Worm (Caenorhabditis elegans) whole organism, L4 larva: ENCODE measurements around the gene srt-59.

Experiments
- R02D3.7 ChIP-seq: fragments of 150-350 bp; sonication (generic microtip); optimal IDR thresholded peaks from 3 replicates; lab custom pipeline; 2014; ENCODE audit warnings: missing biosample characterization, missing genetic modification characterization
- T20F7.1 ChIP-seq: fragments of 200-800 bp; sonication (Bioruptor generic); optimal IDR thresholded peaks from 2 replicates; lab custom pipeline; 2018; ENCODE audit warnings: mild to moderate bottlenecking, missing genetic modification characterization, missing compliant biosample characterization
- T26A8.4 ChIP-seq: fragments of 200-800 bp; sonication (Bioruptor generic); IDR thresholded peaks from 2 replicates; pipeline ENCODE4 v1.3.6; 2022; ENCODE audit warnings: missing genetic modification characterization, missing compliant biosample characterization
- Y75B8A.6 ChIP-seq: fragments of 200-800 bp; sonication (Bioruptor generic); IDR thresholded peaks from 2 replicates; pipeline ENCODE4 v1.3.6; 2022; ENCODE audit warnings: missing genetic modification reagents, missing genetic modification characterization, missing compliant biosample characterization
- ceh-28 ChIP-seq: fragments of 150-350 bp; optimal IDR thresholded peaks from 2 replicates; lab custom pipeline; 2014; ENCODE audit warnings: missing biosample characterization, missing genetic modification reagents, missing genetic modification characterization
- ceh-62 ChIP-seq: sonication (generic microtip); optimal IDR thresholded peaks from 2 replicates; lab custom pipeline; 2017; ENCODE audit warnings: missing biosample characterization, missing genetic modification characterization
- ceh-82 ChIP-seq: sonication (generic microtip); optimal IDR thresholded peaks from 2 replicates; lab custom pipeline; 2017; ENCODE audit warnings: missing biosample characterization, missing genetic modification characterization
- daf-12 ChIP-seq: fragments of 150-350 bp; optimal IDR thresholded peaks from 2 replicates; lab custom pipeline; 2014; ENCODE audit warnings: missing biosample characterization, missing genetic modification reagents, missing genetic modification characterization
- daf-8 ChIP-seq: fragments of 200-800 bp; sonication (Bioruptor generic); IDR thresholded peaks from 2 replicates; pipeline ENCODE4 v1.3.6; 2022; ENCODE audit warnings: missing genetic modification characterization, missing compliant biosample characterization
- egl-43 ChIP-seq: fragments of 200-800 bp; sonication (Bioruptor generic); IDR thresholded peaks from 2 replicates; pipeline ENCODE4 v1.3.6; 2022; ENCODE audit warnings: missing genetic modification reagents, missing genetic modification characterization, missing compliant biosample characterization
- hif-1 ChIP-seq, 2 experiments: sonication (generic microtip); optimal IDR thresholded peaks; 2 replicates each; lab custom pipeline; 2016 to 2017; ENCODE audit warnings: missing compliant biosample characterization in 2 of 2, missing genetic modification characterization in 2 of 2, missing genetic modification reagents in 2 of 2, missing genotype in 2 of 2, mild to moderate bottlenecking in 1 of 2
- hlh-11 ChIP-seq: fragments of 200-800 bp; sonication (Bioruptor generic); optimal IDR thresholded peaks from 2 replicates; lab custom pipeline; 2018; ENCODE audit warnings: mild to moderate bottlenecking, missing genetic modification characterization, missing compliant biosample characterization
- hmg-1.1 ChIP-seq: fragments of 200-800 bp; sonication (Bioruptor generic); IDR thresholded peaks from 2 replicates; pipeline ENCODE4 v1.3.6; 2022; ENCODE audit warnings: missing genetic modification reagents, missing genetic modification characterization, missing compliant biosample characterization
- lin-29 ChIP-seq: fragments of 200-800 bp; sonication (Bioruptor generic); IDR thresholded peaks from 2 replicates; pipeline ENCODE4 v1.3.6; 2022; ENCODE audit warnings: missing genetic modification reagents, missing genetic modification characterization, missing compliant biosample characterization
- lin-38 ChIP-seq: fragments of 200-800 bp; sonication (Bioruptor generic); IDR thresholded peaks from 2 replicates; pipeline ENCODE4 v1.3.6; 2022; ENCODE audit warnings: missing genetic modification reagents, missing genetic modification characterization, missing compliant biosample characterization
- mes-2 ChIP-seq: sonication (generic microtip); optimal IDR thresholded peaks from 2 replicates; lab custom pipeline; 2016; ENCODE audit warnings: missing genotype, mild to moderate bottlenecking, missing genetic modification characterization, missing compliant biosample characterization; ENCODE audit not compliant: poor library complexity, severe bottlenecking
- mxl-3 ChIP-seq: fragments of 200-800 bp; sonication (Bioruptor generic); optimal IDR thresholded peaks from 2 replicates; lab custom pipeline; 2018; ENCODE audit warnings: mild to moderate bottlenecking, missing genetic modification characterization, missing compliant biosample characterization
- nhr-42 ChIP-seq: fragments of 200-800 bp; sonication (Bioruptor generic); IDR thresholded peaks from 2 replicates; pipeline ENCODE4 v1.3.6; 2022; ENCODE audit warnings: missing genetic modification characterization, missing compliant biosample characterization
- nhr-6 ChIP-seq: fragments of 150-350 bp; optimal IDR thresholded peaks from 2 replicates; lab custom pipeline; 2014; ENCODE audit warnings: missing biosample characterization, missing genetic modification characterization
- pqm-1 ChIP-seq: sonication (generic microtip); optimal IDR thresholded peaks from 2 replicates; lab custom pipeline; 2017; ENCODE audit warnings: missing biosample characterization, missing genetic modification characterization
- saeg-2 ChIP-seq: fragments of 200-800 bp; sonication (Bioruptor generic); IDR thresholded peaks from 2 replicates; pipeline ENCODE4 v1.3.6; 2022; ENCODE audit warnings: missing genetic modification reagents, missing genetic modification characterization, missing compliant biosample characterization
- set-16 ChIP-seq: fragments of 200-800 bp; sonication (Bioruptor generic); IDR thresholded peaks from 2 replicates; pipeline ENCODE4 v1.3.6; 2022; ENCODE audit warnings: missing genetic modification reagents, missing genetic modification characterization, missing compliant biosample characterization
- tra-1 ChIP-seq: fragments of 200-800 bp; sonication (Bioruptor generic); IDR thresholded peaks from 2 replicates; pipeline ENCODE4 v1.3.6; 2022; ENCODE audit warnings: missing genetic modification reagents, missing genetic modification characterization, missing compliant biosample characterization
- unc-130 ChIP-seq: sonication (generic microtip); optimal IDR thresholded peaks from 2 replicates; lab custom pipeline; 2016; ENCODE audit warnings: missing genetic modification reagents, missing genetic modification characterization, missing compliant biosample characterization
- unc-62 ChIP-seq, 3 experiments: fragments of 150-350 bp in 1 of 3; sonication (generic microtip); optimal IDR thresholded peaks in 2 of 3; peaks in 1 of 3; 1 replicate in 1 of 3; 2 replicates in 2 of 3; lab custom pipeline; 2014 to 2017; ENCODE audit warnings: missing biosample characterization in 3 of 3, missing genetic modification characterization in 3 of 3, missing genetic modification reagents in 3 of 3, missing genotype in 1 of 3
- zag-1 ChIP-seq: fragments of 150-350 bp; optimal IDR thresholded peaks from 2 replicates; lab custom pipeline; 2014; ENCODE audit warnings: missing biosample characterization, missing genetic modification characterization
- zfp-3 ChIP-seq: fragments of 200-800 bp; sonication (Bioruptor generic); conservative IDR thresholded peaks from 2 replicates; pipeline ENCODE4 v1.3.6; 2022; ENCODE audit warnings: missing genetic modification reagents, missing genetic modification characterization, missing compliant biosample characterization

Gene srt-59

ce11 chrIV:587729-588128, 13.8 kb downstream of the srt-59 start, which contains the start of gene C18H7.12:
Gene C18H7.12, minus strand, starts transcription at chrIV:587829.
- TF ChIP-seq nhr-42 (GFP tag; lab: Robert Waterston, UW) = no peak
- TF ChIP-seq ceh-62 (tag; lab: Kevin White, UChicago) = no peak
- TF ChIP-seq daf-8 (GFP tag; lab: Robert Waterston, UW) = no peak
- TF ChIP-seq unc-130 (GFP tag; lab: Kevin White, UChicago) = no peak
- TF ChIP-seq ceh-28 (tag; lab: Kevin White, UChicago) = no peak
- no peak for TF ChIP-seq tra-1
- TF ChIP-seq hif-1 (tag; optimal IDR thresholded peaks at IDR 0.05; lab: Kevin White, UChicago) = no peak

DNA sequence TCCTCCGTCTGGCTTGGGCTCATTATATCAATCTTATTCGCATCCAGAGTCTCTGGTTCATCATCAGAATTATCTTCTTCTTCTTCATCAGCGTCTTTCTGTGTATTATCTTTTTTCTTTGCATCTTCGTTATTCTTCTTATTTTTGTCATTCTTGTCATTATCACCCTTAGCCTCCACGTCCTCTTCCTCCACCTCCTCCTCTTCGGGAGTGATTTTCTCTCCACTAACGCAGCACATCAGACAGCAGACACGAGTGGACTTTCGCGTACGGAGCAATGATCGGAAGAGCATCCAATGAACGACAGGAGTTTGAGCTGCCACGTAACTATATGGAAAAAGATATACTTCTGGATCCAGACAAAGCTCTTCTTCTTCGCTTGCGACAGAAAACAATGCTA, 17.5 kb downstream of the srt-59 start:
- no peak for TF ChIP-seq lin-38
- peak in 1 of 2 experiments; percentile 59 for TF ChIP-seq unc-62 (GFP tag; optimal IDR thresholded peaks at IDR 0.05 in 1 of 2; lab: Kevin White, UChicago)
- TF ChIP-seq unc-62 (tag; optimal IDR thresholded peaks at IDR 0.05; lab: Kevin White, UChicago) = no peak
- TF ChIP-seq, all 104 proteins: peak for 1

- TF ChIP-seq unc-62 (GFP tag; optimal IDR thresholded peaks at IDR 0.05 in 1 of 2; lab: Kevin White, UChicago) (no peak), unc-62 (tag; optimal IDR thresholded peaks at IDR 0.05; lab: Kevin White, UChicago) (no peak), ceh-28 (tag; lab: Kevin White, UChicago) (peak; percentile 7)
These were observed 19.4 kb downstream of the srt-59 start, which contains the start of gene F56A11.6 for ce11 chrIV:582130-582529. Gene F56A11.6, minus strand, starts transcription at chrIV:582230.

ce11 chrIV:580512-580911, 21.0 kb downstream of the srt-59 start:
- TF ChIP-seq Y75B8A.6 (GFP tag; lab: Robert Waterston, UW) (no peak), nhr-6 (no peak), mxl-3 (no peak), T20F7.1 (GFP tag; lab: Kevin White, UChicago) (no peak), egl-43 (GFP tag; lab: Robert Waterston, UW) (no peak), zag-1 (tag; lab: Kevin White, UChicago) (no peak), unc-130 (GFP tag; lab: Kevin White, UChicago) (no peak), set-16 (peak; percentile 71)

DNA sequence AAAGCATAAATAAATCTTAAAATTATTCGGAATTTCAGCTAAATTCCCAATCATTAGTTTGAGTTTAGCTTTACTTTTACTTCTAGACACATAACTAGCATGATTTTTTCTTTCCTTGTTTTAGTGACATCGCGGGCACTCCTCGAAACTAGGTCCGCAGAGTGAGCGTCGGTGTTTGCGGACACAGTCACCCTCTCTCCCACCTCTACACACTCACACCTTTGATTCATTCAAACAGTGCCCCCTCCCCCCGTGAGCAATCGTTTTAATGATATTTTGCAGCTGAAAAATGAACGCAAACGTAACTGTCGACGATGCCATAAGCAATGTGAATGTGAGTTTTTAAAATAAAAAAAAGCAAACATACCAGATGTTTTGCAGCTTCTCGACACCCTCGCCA, 29.0 kb downstream of the srt-59 start, which contains the start of gene gex-2:
TSS of gene gex-2 (plus strand) at position 283 of the 400 bp plus-strand sequence.
- TF ChIP-seq T20F7.1 (GFP tag; lab: Kevin White, UChicago) (no peak), daf-12 (no peak), hmg-1.1 (0 out of 2 replicates have a peak, but pooled peaks have one; percentile 15), lin-29 (GFP tag; lab: Robert Waterston, UW) (no peak), saeg-2 (GFP tag; lab: Robert Waterston, UW) (no peak), T26A8.4 (GFP tag; lab: Robert Waterston, UW) (no peak), ceh-82 (tag; lab: Kevin White, UChicago) (no peak), hlh-11 (tag; lab: Kevin White, UChicago) (peak; percentile 10), mes-2 (peak; percentile 60)

DNA sequence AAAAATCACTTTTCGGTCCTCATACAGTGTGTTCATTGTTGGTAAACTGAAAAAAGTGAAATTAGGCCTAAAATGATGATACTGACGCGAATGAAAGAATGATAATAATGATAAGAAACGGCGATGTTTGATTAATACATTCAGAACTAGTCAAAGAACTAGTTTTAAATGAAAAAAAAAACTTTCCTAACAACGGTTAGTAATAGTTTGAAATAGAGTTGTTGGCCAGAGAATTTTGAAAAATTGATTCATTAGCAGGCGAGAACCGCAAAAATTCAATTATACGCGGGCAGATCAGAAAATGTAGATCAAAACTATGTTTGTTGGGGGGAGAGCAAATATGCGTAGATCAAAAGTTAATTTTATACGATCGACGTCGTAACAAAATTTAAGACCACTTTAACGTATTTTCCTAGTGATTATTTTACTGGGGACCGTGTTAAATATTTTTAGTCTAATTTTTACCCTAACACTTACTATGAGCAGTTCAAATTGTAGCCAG, 30.6 kb downstream of the srt-59 start, which contains the start of gene F56A11.5:
TSS of gene F56A11.5 (minus strand) at position 51 of the 502 bp plus-strand sequence.
- TF ChIP-seq R02D3.7 (no peak), pqm-1 (tag; lab: Kevin White, UChicago) (peak; percentile 21)
- TF ChIP-seq, all 104 proteins: peak for 1

DNA sequence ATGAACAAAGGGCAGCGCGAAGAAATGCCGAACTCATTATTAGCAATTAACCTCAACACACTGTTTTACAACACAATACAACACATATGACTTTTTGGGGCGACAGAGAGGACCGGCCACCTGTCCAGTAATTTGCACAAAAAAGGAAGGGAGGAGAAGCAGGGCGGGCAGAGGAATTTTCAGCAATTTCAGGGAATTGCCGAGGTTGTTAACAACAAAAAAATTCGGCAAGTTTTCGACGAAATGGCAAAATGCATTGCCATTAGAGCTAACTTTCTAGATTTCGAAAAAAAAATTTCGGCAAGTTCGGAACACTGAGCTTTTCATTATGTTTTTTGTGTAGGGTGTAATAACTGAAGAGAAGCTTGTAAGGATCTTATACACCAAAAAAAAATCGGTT, 37.5 kb downstream of the srt-59 start:
- TF ChIP-seq ceh-62 (tag; lab: Kevin White, UChicago) (no peak), nhr-6 (no peak), zfp-3 (GFP tag; lab: Robert Waterston, UW) (no peak), unc-62 (GFP tag; optimal IDR thresholded peaks at IDR 0.05 in 1 of 2; lab: Kevin White, UChicago) (peak in 1 of 2 experiments; percentile 96), unc-62 (tag; optimal IDR thresholded peaks at IDR 0.05; lab: Kevin White, UChicago) (no peak)
